Worm (Caenorhabditis elegans): ENCODE data around the gene srbc-68.

DNA sequence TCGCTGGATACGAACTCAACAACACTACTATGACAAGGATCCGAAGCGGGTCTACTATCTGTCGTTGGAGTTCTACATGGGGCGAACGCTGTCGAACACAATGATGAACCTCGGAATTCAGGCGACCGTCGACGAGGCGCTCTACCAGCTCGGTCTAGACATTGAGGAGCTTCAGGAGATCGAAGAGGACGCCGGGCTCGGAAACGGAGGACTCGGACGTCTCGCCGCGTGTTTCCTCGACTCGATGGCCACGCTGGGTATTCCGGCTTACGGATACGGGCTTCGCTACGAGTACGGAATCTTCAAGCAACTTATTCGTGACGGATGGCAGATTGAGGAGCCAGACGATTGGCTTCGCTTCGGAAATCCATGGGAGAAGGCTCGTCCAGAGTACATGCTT lies 35.2 kb upstream of the srbc-68 start:
- TF ChIP-seq madf-8 (GFP tag; conservative IDR thresholded peaks at IDR 0.05) (no peak), unc-62 (GFP tag; optimal IDR thresholded peaks at IDR 0.05) (no peak), ceh-91 (GFP tag; IDR thresholded peaks at IDR 0.05) (no peak), ama-1 (optimal IDR thresholded peaks at IDR 0.05) (no peak), ama-1 (GFP tag; optimal IDR thresholded peaks at IDR 0.05) (no peak), ZK185.1 (tag; optimal IDR thresholded peaks at IDR 0.05; ENCODE audit: poor library complexity, severe bottlenecking) (no peak), lsl-1 (GFP tag; optimal IDR thresholded peaks at IDR 0.05) (no peak), C17E4.6 (GFP tag; IDR thresholded peaks at IDR 0.05) (no peak), egl-18 (GFP tag; IDR thresholded peaks at IDR 0.05) (no peak), pha-4 (tag; optimal IDR thresholded peaks at IDR 0.05) (no peak), unc-130 (GFP tag; optimal IDR thresholded peaks at IDR 0.05) (no peak), snpc-4 (GFP tag; optimal IDR thresholded peaks at IDR 0.05) (no peak), snpc-4 (tag; optimal IDR thresholded peaks at IDR 0.05) (no peak), ztf-25 (GFP tag; IDR thresholded peaks at IDR 0.05) (no peak)
